Worm (Caenorhabditis elegans) whole organism, L4 larva: ENCODE measurements around the gene T27E7.9.

ENCODE experiments used
- F44E2.7 ChIP-seq: fragments of 200-800 bp; sonication (Bioruptor generic); IDR thresholded peaks from 2 replicates; pipeline ENCODE4 v2.1.2; 2022; ENCODE audit warnings: missing genetic modification characterization, missing compliant biosample characterization
- ZK546.5 ChIP-seq, 2 experiments: sonication (generic microtip); optimal IDR thresholded peaks; 2 replicates each; lab custom pipeline; 2017; ENCODE audit warnings: missing biosample characterization in 2 of 2, missing genetic modification characterization in 2 of 2
- fkh-10 ChIP-seq: fragments of 150-350 bp; optimal IDR thresholded peaks from 2 replicates; lab custom pipeline; 2014; ENCODE audit warnings: missing biosample characterization, missing genetic modification reagents, missing genetic modification characterization
- fos-1 ChIP-seq: fragments of 150-350 bp; optimal IDR thresholded peaks from 2 replicates; lab custom pipeline; 2014; ENCODE audit warnings: missing biosample characterization, missing genetic modification characterization
- hlh-30 ChIP-seq: sonication (generic microtip); optimal IDR thresholded peaks from 2 replicates; lab custom pipeline; 2017; ENCODE audit warnings: antibody characterized with exemption, mild to moderate bottlenecking, missing genetic modification characterization, missing compliant biosample characterization; ENCODE audit not compliant: insufficient read depth
- jun-1 ChIP-seq: fragments of 150-350 bp; optimal IDR thresholded peaks from 2 replicates; lab custom pipeline; 2014; ENCODE audit warnings: missing biosample characterization, missing genetic modification reagents, missing genetic modification characterization
- lin-13 ChIP-seq: fragments of 150-350 bp; optimal IDR thresholded peaks from 2 replicates; lab custom pipeline; 2014; ENCODE audit warnings: missing biosample characterization, missing genetic modification reagents, missing genetic modification characterization
- lsy-2 ChIP-seq, 2 experiments: fragments of 150-350 bp in 1 of 2; sonication (generic microtip) in 1 of 2; optimal IDR thresholded peaks; 2 replicates each; lab custom pipeline; 2014 to 2017; ENCODE audit warnings: missing biosample characterization in 2 of 2, missing genetic modification characterization in 2 of 2
- nhr-11 ChIP-seq: fragments of 150-350 bp; optimal IDR thresholded peaks from 2 replicates; lab custom pipeline; 2014; ENCODE audit warnings: missing biosample characterization, missing genetic modification characterization
- zag-1 ChIP-seq: fragments of 150-350 bp; optimal IDR thresholded peaks from 2 replicates; lab custom pipeline; 2014; ENCODE audit warnings: missing biosample characterization, missing genetic modification characterization
- ztf-7 ChIP-seq: fragments of 150-350 bp; optimal IDR thresholded peaks from 2 replicates; lab custom pipeline; 2014; ENCODE audit warnings: missing biosample characterization, missing genetic modification characterization

DNA sequence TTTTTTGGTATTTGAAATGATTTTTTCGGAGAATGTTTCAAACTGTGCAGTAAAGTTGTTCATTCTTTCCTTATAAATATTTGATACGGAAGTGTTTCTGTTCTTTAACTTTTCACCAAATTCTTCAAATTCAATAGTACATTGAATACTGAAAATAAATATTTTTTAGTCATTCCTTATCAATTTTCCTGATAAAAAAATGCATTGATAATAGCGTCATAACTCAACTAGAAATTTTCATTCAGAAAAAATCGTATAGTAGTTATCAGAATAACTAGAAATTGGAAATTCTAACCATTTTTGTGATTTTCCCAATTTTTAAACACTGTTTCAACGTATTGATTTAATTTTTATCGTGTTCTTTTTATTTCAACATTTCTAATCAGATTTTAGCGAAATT, 10.1 kb upstream of the T27E7.9 start:
- TF ChIP-seq fkh-10 (GFP tag; lab: Kevin White, UChicago) (no peak), nhr-11 (no peak), zag-1 (tag; lab: Kevin White, UChicago) (no peak), ztf-7 (tag; lab: Kevin White, UChicago) (no peak), hlh-30 (tag; lab: Kevin White, UChicago) (no peak), lsy-2 (tag; optimal IDR thresholded peaks at IDR 0.05; lab: Kevin White, UChicago) (no peak), F44E2.7 (GFP tag; lab: Robert Waterston, UW) (no peak), fos-1 (no peak), lin-13 (no peak), ZK546.5 (tag; optimal IDR thresholded peaks at IDR 0.05; lab: Kevin White, UChicago) (no peak), jun-1 (tag; lab: Kevin White, UChicago) (no peak)
